Fruit fly (Drosophila melanogaster) whole organism, pupa: ENCODE results near the gene Charon.

Source experiments
- CG10348 ChIP-seq: fragments of 200-800 bp; sonication (Bioruptor generic); IDR thresholded peaks from 2 replicates; pipeline ENCODE4 v1.3.6; 2022; ENCODE audit warnings: missing biosample characterization, missing genetic modification characterization
- CG12605 ChIP-seq: fragments of 200-800 bp; sonication (Bioruptor generic); IDR thresholded peaks from 2 replicates; pipeline ENCODE4 v1.3.6; 2022; ENCODE audit warnings: missing biosample characterization, missing genetic modification characterization
- CG13204 ChIP-seq: fragments of 200-800 bp; sonication (Bioruptor generic); optimal IDR thresholded peaks from 2 replicates; lab custom pipeline; 2018; ENCODE audit warnings: missing biosample characterization, mild to moderate bottlenecking, missing genetic modification characterization, moderate library complexity
- CG14655 ChIP-seq: fragments of 200-800 bp; sonication (Bioruptor generic); optimal IDR thresholded peaks from 3 replicates; lab custom pipeline; 2017; ENCODE audit warnings: mild to moderate bottlenecking, missing biosample characterization, missing genetic modification reagents, missing genetic modification characterization
- CG15710 ChIP-seq: fragments of 200-800 bp; sonication (Bioruptor generic); optimal IDR thresholded peaks from 2 replicates; lab custom pipeline; 2018; ENCODE audit warnings: missing biosample characterization, mild to moderate bottlenecking, missing genetic modification characterization, moderate library complexity
- CG17806 ChIP-seq: fragments of 200-800 bp; sonication (Bioruptor generic); optimal IDR thresholded peaks from 2 replicates; lab custom pipeline; 2018; ENCODE audit warnings: missing biosample characterization, mild to moderate bottlenecking, missing genetic modification characterization, moderate library complexity
- CG32121 ChIP-seq: fragments of 200-800 bp; sonication (Bioruptor generic); IDR thresholded peaks from 2 replicates; pipeline ENCODE4 v1.3.6; 2022; ENCODE audit warnings: missing biosample characterization, missing genetic modification characterization
- CG34367 ChIP-seq: fragments of 200-800 bp; sonication (Bioruptor generic); optimal IDR thresholded peaks from 2 replicates; lab custom pipeline; 2018; ENCODE audit warnings: missing biosample characterization, mild to moderate bottlenecking, missing genetic modification characterization
- CG4496 ChIP-seq: fragments of 200-800 bp; sonication (Bioruptor generic); IDR thresholded peaks from 3 replicates; pipeline ENCODE4 v1.3.6; 2022; ENCODE audit warnings: missing biosample characterization, missing genetic modification characterization
- CG8159 ChIP-seq: fragments of 200-800 bp; sonication (Bioruptor generic); optimal IDR thresholded peaks from 3 replicates; lab custom pipeline; 2018; ENCODE audit warnings: missing biosample characterization, mild to moderate bottlenecking, missing genetic modification characterization, moderate library complexity
- CG8301 ChIP-seq: fragments of 200-800 bp; sonication (Bioruptor generic); optimal IDR thresholded peaks from 2 replicates; lab custom pipeline; 2018; ENCODE audit warnings: missing biosample characterization, mild to moderate bottlenecking, missing genetic modification characterization
- CG9948 ChIP-seq: fragments of 200-800 bp; sonication (Bioruptor generic); optimal IDR thresholded peaks from 2 replicates; lab custom pipeline; 2018; ENCODE audit warnings: missing biosample characterization, mild to moderate bottlenecking, missing genetic modification characterization, moderate library complexity
- D1 ChIP-seq: fragments of 200-800 bp; sonication (Bioruptor generic); optimal IDR thresholded peaks from 2 replicates; lab custom pipeline; 2018; ENCODE audit warnings: missing biosample characterization, mild to moderate bottlenecking, missing genetic modification characterization, moderate library complexity
- EcR ChIP-seq: fragments of 200-800 bp; sonication (Bioruptor generic); optimal IDR thresholded peaks from 3 replicates; lab custom pipeline; 2019; ENCODE audit warnings: missing biosample characterization, missing genetic modification characterization, mild to moderate bottlenecking, moderate library complexity, missing genetic modification reagents
- Ets98B ChIP-seq: fragments of 200-800 bp; sonication (Bioruptor generic); IDR thresholded peaks from 2 replicates; pipeline ENCODE4 v1.3.6; 2022; ENCODE audit warnings: missing biosample characterization, missing genetic modification characterization
- Pif1A ChIP-seq: fragments of 200-800 bp; sonication (Bioruptor generic); optimal IDR thresholded peaks from 3 replicates; lab custom pipeline; 2016; ENCODE audit warnings: missing biosample characterization, missing genetic modification characterization
- Pif1B ChIP-seq: fragments of 200-800 bp; sonication (Bioruptor generic); optimal IDR thresholded peaks from 3 replicates; lab custom pipeline; 2016; ENCODE audit warnings: missing biosample characterization, missing genetic modification characterization
- Snoo ChIP-seq: fragments of 200-800 bp; sonication (Bioruptor generic); optimal IDR thresholded peaks from 3 replicates; lab custom pipeline; 2017; ENCODE audit warnings: missing biosample characterization, mild to moderate bottlenecking, missing genetic modification characterization, inconsistent platforms
- fd96Ca ChIP-seq: fragments of 200-800 bp; sonication (Bioruptor generic); IDR thresholded peaks from 3 replicates; pipeline ENCODE4 v1.3.6; 2022; ENCODE audit warnings: missing biosample characterization, missing genetic modification characterization
- gl ChIP-seq: fragments of 200-800 bp; sonication (Bioruptor generic); optimal IDR thresholded peaks from 2 replicates; lab custom pipeline; 2018; ENCODE audit warnings: missing biosample characterization, mild to moderate bottlenecking, missing genetic modification characterization
- rn ChIP-seq: fragments of 200-800 bp; sonication (Bioruptor generic); IDR thresholded peaks from 2 replicates; pipeline ENCODE4 v1.3.6; 2022; ENCODE audit warnings: missing biosample characterization, missing genetic modification characterization

Gene Charon

DNA sequence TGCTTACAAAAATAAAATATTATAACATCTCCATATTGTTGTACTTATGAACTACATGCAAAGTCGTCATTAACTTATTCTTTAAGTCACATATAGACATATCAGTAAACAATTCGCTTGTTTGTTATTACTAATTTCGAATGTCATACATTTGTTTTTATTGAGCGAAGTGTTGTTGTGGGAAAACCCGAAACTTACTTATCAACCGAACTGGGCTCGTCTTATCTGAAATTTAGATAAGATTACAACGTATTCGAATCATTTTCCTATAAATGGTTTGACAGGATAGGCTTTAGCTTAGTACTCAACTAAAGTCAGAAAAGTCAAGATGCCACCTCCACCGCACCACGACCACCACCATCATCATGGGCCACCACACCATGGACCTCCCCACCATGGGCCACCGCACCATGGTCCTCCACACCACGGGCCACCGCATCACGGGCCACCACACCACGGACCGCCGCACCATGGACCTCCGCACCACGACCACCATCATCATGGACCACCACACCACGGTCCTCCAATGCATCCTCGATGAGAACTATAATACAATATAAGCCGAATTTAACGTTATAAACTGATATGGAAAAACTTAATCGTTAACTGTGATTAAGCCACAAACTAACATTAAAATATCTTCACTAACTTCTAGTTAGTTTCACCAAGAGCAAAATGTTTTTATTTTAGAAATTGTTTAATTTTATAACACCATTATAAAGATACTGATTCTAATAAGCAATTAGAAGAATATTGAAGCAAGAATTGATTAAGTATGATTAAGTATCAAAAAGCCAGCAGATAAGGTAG, 27.5 kb upstream of the Charon start, which contains the start of the genes CG43349 and CG5011:
CG43349 (plus strand) TSS at position 294 of the 810 bp plus-strand sequence.
CG5011 (plus strand) TSS at position 760 of the 810 bp plus-strand sequence.
- TF ChIP-seq CG17806 (tag; lab: Kevin White, UChicago) (no peak), CG8159 (tag; lab: Kevin White, UChicago) (no peak), CG15710 (no peak), CG14655 (GFP tag; lab: Kevin White, UChicago) (no peak), Snoo (tag; lab: Kevin White, UChicago) (no peak), CG9948 (tag; lab: Kevin White, UChicago) (no peak), rn (GFP tag; lab: Robert Waterston, UW) (no peak), CG32121 (GFP tag; lab: Robert Waterston, UW) (no peak), EcR (GFP tag; lab: Kevin White, UChicago) (no peak), Ets98B (GFP tag; lab: Robert Waterston, UW) (no peak), gl (tag; lab: Kevin White, UChicago) (no peak), Pif1A (GFP tag; lab: Kevin White, UChicago) (no peak), CG4496 (GFP tag; lab: Robert Waterston, UW) (no peak), fd96Ca (GFP tag; lab: Robert Waterston, UW) (no peak), CG13204 (GFP tag; lab: Kevin White, UChicago) (no peak), Pif1B (GFP tag; lab: Kevin White, UChicago) (no peak), D1 (tag; lab: Kevin White, UChicago) (no peak), CG12605 (GFP tag; lab: Robert Waterston, UW) (no peak), CG34367 (no peak), CG8301 (tag; lab: Kevin White, UChicago) (no peak)

DNA sequence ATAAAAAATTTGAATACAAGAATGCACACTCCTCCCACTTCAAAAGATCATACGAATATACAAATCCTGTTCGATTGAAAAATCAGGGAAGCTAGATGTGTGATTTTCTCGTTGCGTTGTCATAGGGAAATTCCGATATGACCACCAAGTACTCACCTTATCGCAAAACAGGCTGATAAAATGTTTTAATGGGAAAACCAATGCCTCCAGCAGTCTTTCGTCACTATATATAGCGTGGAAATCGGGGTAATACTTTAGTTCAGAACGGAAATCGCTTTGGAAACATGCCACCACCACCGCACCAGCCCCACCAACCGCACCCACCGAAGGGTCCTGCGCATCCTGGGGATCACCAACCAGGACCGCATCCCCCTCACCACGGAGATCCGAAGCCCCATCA, 26.6 kb upstream of the Charon start, which contains the start of the genes CG5139 and CG43348:
CG5139 (minus strand) TSS at position 101 of the 400 bp plus-strand sequence.
CG43348 (plus strand) TSS at position 247 of the 400 bp plus-strand sequence.
- no peak for TF ChIP-seq CG8301 (tag; lab: Kevin White, UChicago)

- TF ChIP-seq CG8301 (tag; lab: Kevin White, UChicago) (peak; percentile 84), fd96Ca (GFP tag; lab: Robert Waterston, UW) (peak; percentile 60; the same call in 1 of the 3 replicates), Ets98B (GFP tag; lab: Robert Waterston, UW) (peak; percentile 91), CG32121 (GFP tag; lab: Robert Waterston, UW) (peak; percentile 87), D1 (tag; lab: Kevin White, UChicago) (no peak), CG34367 (peak; percentile 57), CG14655 (GFP tag; lab: Kevin White, UChicago) (no peak), gl (tag; lab: Kevin White, UChicago) (peak; percentile 32), CG9948 (tag; lab: Kevin White, UChicago) (peak; percentile 73), Pif1A (GFP tag; lab: Kevin White, UChicago) (no peak), CG8159 (tag; lab: Kevin White, UChicago) (peak; percentile 83), CG4496 (GFP tag; lab: Robert Waterston, UW) (peak; percentile 92), EcR (GFP tag; lab: Kevin White, UChicago) (peak; percentile 72), CG17806 (tag; lab: Kevin White, UChicago) (peak; percentile 83), CG12605 (GFP tag; lab: Robert Waterston, UW) (peak; percentile 84), Snoo (tag; lab: Kevin White, UChicago) (peak; percentile 64), CG15710 (peak; percentile 74), Pif1B (GFP tag; lab: Kevin White, UChicago) (no peak), CG10348 (no peak)
Measured at dm6 chr2L:1185642-1186497, 13.3 kb upstream of the Charon start, which contains the start of gene CG5001. CG5001 (plus strand) TSS chr2L:1185757.

- TF ChIP-seq CG12605 (GFP tag; lab: Robert Waterston, UW), result no peak
- TF ChIP-seq EcR (GFP tag; lab: Kevin White, UChicago), result peak; percentile 37
- 0 out of 2 replicates have a peak, but pooled peaks have one; percentile 12 for TF ChIP-seq CG32121 (GFP tag; lab: Robert Waterston, UW)
Measured at dm6 chr2L:1183799-1184198, 11.2 kb upstream of the Charon start, which contains the start of the genes CG5126 and Tgt. CG5126 (minus strand) TSS chr2L:1184020. Tgt (plus strand) TSS chr2L:1184065.

- peak; percentile 14 for TF ChIP-seq gl (tag; lab: Kevin White, UChicago)
- no peak for TF ChIP-seq Pif1B (GFP tag; lab: Kevin White, UChicago)
- TF ChIP-seq Ets98B (GFP tag; lab: Robert Waterston, UW), result peak; percentile 48
- no peak for TF ChIP-seq fd96Ca (GFP tag; lab: Robert Waterston, UW)
- no peak for TF ChIP-seq CG12605 (GFP tag; lab: Robert Waterston, UW)
- peak; percentile 68 for TF ChIP-seq CG4496 (GFP tag; lab: Robert Waterston, UW)
- TF ChIP-seq CG15710, result peak; percentile 21
- TF ChIP-seq CG17806 (tag; lab: Kevin White, UChicago), result no peak
- TF ChIP-seq, all 21 proteins: peak for 4
Measured at dm6 chr2L:1177522-1177921, 4.9 kb upstream of the Charon start, which contains the start of gene CG4896. CG4896 (plus strand) TSS chr2L:1177690.
